Fruit fly (Drosophila melanogaster) whole organism, embryonic: ENCODE results near the gene CG43136.

Experiments used
- CG10565 ChIP-seq: fragments of 200-800 bp; sonication (Bioruptor generic); optimal IDR thresholded peaks from 3 replicates; lab custom pipeline; 2016; ENCODE audit warnings: missing biosample characterization, mild to moderate bottlenecking, missing genetic modification characterization
- CG11085 ChIP-seq: fragments of 200-800 bp; sonication (Bioruptor generic); IDR thresholded peaks from 2 replicates; pipeline ENCODE4 v1.3.6; 2022; ENCODE audit warnings: missing biosample characterization, missing genetic modification characterization
- CG12299 ChIP-seq: fragments of 200-800 bp; sonication (Bioruptor generic); optimal IDR thresholded peaks from 2 replicates; lab custom pipeline; 2018; ENCODE audit warnings: missing biosample characterization, mild to moderate bottlenecking, missing genetic modification characterization
- CG13123 ChIP-seq: fragments of 200-800 bp; sonication (Bioruptor generic); optimal IDR thresholded peaks from 2 replicates; lab custom pipeline; 2016; ENCODE audit warnings: missing biosample characterization, missing genetic modification characterization
- CG13775 ChIP-seq: fragments of 200-800 bp; sonication (Bioruptor generic); optimal IDR thresholded peaks from 3 replicates; lab custom pipeline; 2017; ENCODE audit warnings: missing biosample characterization, mild to moderate bottlenecking, missing genetic modification characterization
- CG14050 ChIP-seq: fragments of 200-800 bp; sonication (Bioruptor generic); IDR thresholded peaks from 3 replicates; pipeline ENCODE4 v1.3.6; 2022; ENCODE audit warnings: missing biosample characterization, missing genetic modification characterization
- CG14441 ChIP-seq: fragments of 200-800 bp; sonication (Bioruptor generic); IDR thresholded peaks from 2 replicates; pipeline ENCODE4 v1.3.6; 2022; ENCODE audit warnings: missing biosample characterization, missing genetic modification characterization
- CG15011 ChIP-seq: fragments of 200-800 bp; sonication (Bioruptor generic); optimal IDR thresholded peaks from 3 replicates; lab custom pipeline; 2018; ENCODE audit warnings: missing biosample characterization, mild to moderate bottlenecking, missing genetic modification characterization
- CG15514 ChIP-seq: fragments of 200-800 bp; sonication (Bioruptor generic); optimal IDR thresholded peaks from 3 replicates; lab custom pipeline; 2017; ENCODE audit warnings: missing biosample characterization, missing genetic modification characterization, mild to moderate bottlenecking, moderate library complexity, missing genetic modification reagents
- CG1647 ChIP-seq: fragments of 200-800 bp; sonication (Bioruptor generic); optimal IDR thresholded peaks from 3 replicates; lab custom pipeline; 2016; ENCODE audit warnings: missing biosample characterization, missing genetic modification characterization
- CG17186 ChIP-seq: fragments of 200-800 bp; sonication (Bioruptor generic); optimal IDR thresholded peaks from 3 replicates; lab custom pipeline; 2017; ENCODE audit warnings: missing biosample characterization, missing genetic modification reagents, missing genetic modification characterization
- CG1792 ChIP-seq: fragments of 200-800 bp; sonication (Bioruptor generic); optimal IDR thresholded peaks from 2 replicates; lab custom pipeline; 2016; ENCODE audit warnings: missing biosample characterization, missing genetic modification characterization
- CG2120 ChIP-seq: fragments of 200-800 bp; sonication (Bioruptor generic); optimal IDR thresholded peaks from 3 replicates; lab custom pipeline; 2016; ENCODE audit warnings: missing biosample characterization, missing genetic modification characterization
- CG2199 ChIP-seq: fragments of 200-800 bp; sonication (Bioruptor generic); IDR thresholded peaks from 3 replicates; pipeline ENCODE4 v1.3.6; 2022; ENCODE audit warnings: missing biosample characterization, missing genetic modification characterization
- CG30431 ChIP-seq: fragments of 200-800 bp; sonication (Bioruptor generic); optimal IDR thresholded peaks from 2 replicates; lab custom pipeline; 2017; ENCODE audit warnings: missing biosample characterization, missing genetic modification characterization
- CG3163 ChIP-seq: fragments of 200-800 bp; sonication (Bioruptor generic); optimal IDR thresholded peaks from 3 replicates; lab custom pipeline; 2016; ENCODE audit warnings: missing biosample characterization, missing genetic modification characterization
- CG3847 ChIP-seq: fragments of 200-800 bp; sonication (Bioruptor generic); IDR thresholded peaks from 2 replicates; pipeline ENCODE4 v1.3.6; 2022; ENCODE audit warnings: missing biosample characterization, missing genetic modification characterization
- CG4707 ChIP-seq: fragments of 200-800 bp; sonication (Bioruptor generic); optimal IDR thresholded peaks from 2 replicates; lab custom pipeline; 2018; ENCODE audit warnings: missing biosample characterization, mild to moderate bottlenecking, missing genetic modification characterization, moderate library complexity
- CG5180 ChIP-seq: fragments of 200-800 bp; sonication (Bioruptor generic); optimal IDR thresholded peaks from 3 replicates; lab custom pipeline; 2017; ENCODE audit warnings: missing biosample characterization, missing genetic modification characterization, mild to moderate bottlenecking, moderate library complexity, missing genetic modification reagents
- CG6689 ChIP-seq: fragments of 200-800 bp; sonication (Bioruptor generic); IDR thresholded peaks from 2 replicates; pipeline ENCODE4 v1.3.6; 2022; ENCODE audit warnings: missing biosample characterization, missing genetic modification characterization
- CG7556 ChIP-seq: fragments of 200-800 bp; sonication (Bioruptor generic); optimal IDR thresholded peaks from 2 replicates; lab custom pipeline; 2017; ENCODE audit warnings: missing biosample characterization, mild to moderate bottlenecking, missing genetic modification characterization
- CG7786 ChIP-seq: fragments of 200-800 bp; sonication (Bioruptor generic); optimal IDR thresholded peaks from 2 replicates; lab custom pipeline; 2016; ENCODE audit warnings: missing biosample characterization, missing genetic modification characterization
- CG9817 ChIP-seq: fragments of 200-800 bp; sonication (Bioruptor generic); optimal IDR thresholded peaks from 2 replicates; lab custom pipeline; 2018; ENCODE audit warnings: missing biosample characterization, mild to moderate bottlenecking, missing genetic modification characterization, moderate library complexity
- Dbx ChIP-seq: fragments of 200-800 bp; sonication (Bioruptor generic); IDR thresholded peaks from 3 replicates; pipeline ENCODE4 v1.3.6; 2022; ENCODE audit warnings: missing biosample characterization, missing genetic modification characterization
- Dll ChIP-seq: fragments of 200-800 bp; sonication (Bioruptor generic); IDR thresholded peaks from 4 replicates; pipeline ENCODE4 v1.3.6; 2022; ENCODE audit warnings: missing biosample characterization, missing genetic modification characterization; ENCODE audit not compliant: partially characterized antibody
- ERR ChIP-seq: fragments of 200-800 bp; sonication (Bioruptor generic); optimal IDR thresholded peaks from 2 replicates; lab custom pipeline; 2016; ENCODE audit warnings: missing biosample characterization, missing genetic modification characterization
- Hr78 ChIP-seq, 2 experiments: fragments of 200-800 bp in 1 of 2; fragments of >200 bp in 1 of 2; sonication (Bioruptor generic) in 1 of 2; optimal IDR thresholded peaks; 2 replicates each; lab custom pipeline; 2017 to 2019; ENCODE audit warnings: missing biosample characterization in 2 of 2, missing genetic modification characterization in 2 of 2, mild to moderate bottlenecking in 1 of 2, moderate library complexity in 1 of 2
- Max ChIP-seq: fragments of 200-800 bp; sonication (Bioruptor generic); optimal IDR thresholded peaks from 2 replicates; lab custom pipeline; 2016; ENCODE audit warnings: missing biosample characterization, mild to moderate bottlenecking, missing genetic modification characterization
- Mes4 ChIP-seq: fragments of 200-800 bp; sonication (Bioruptor generic); optimal IDR thresholded peaks from 2 replicates; lab custom pipeline; 2016; ENCODE audit warnings: missing biosample characterization, missing genetic modification characterization
- Neu2 ChIP-seq: fragments of 200-800 bp; sonication (Bioruptor generic); optimal IDR thresholded peaks from 3 replicates; lab custom pipeline; 2016; ENCODE audit warnings: missing biosample characterization, missing genetic modification characterization, borderline replicate concordance
- Nf-YB ChIP-seq: fragments of 200-800 bp; sonication (Bioruptor generic); optimal IDR thresholded peaks from 3 replicates; lab custom pipeline; 2019; ENCODE audit warnings: missing biosample characterization, mild to moderate bottlenecking, missing genetic modification characterization, moderate library complexity
- Sox102F ChIP-seq: fragments of 200-800 bp; sonication (Bioruptor generic); optimal IDR thresholded peaks from 2 replicates; lab custom pipeline; 2018; ENCODE audit warnings: missing biosample characterization, mild to moderate bottlenecking, missing genetic modification characterization, moderate library complexity
- ato ChIP-seq: fragments of 200-800 bp; sonication (Bioruptor generic); IDR thresholded peaks from 2 replicates; pipeline ENCODE4 v1.3.6; 2022; ENCODE audit warnings: missing biosample characterization, missing genetic modification characterization; ENCODE audit not compliant: partially characterized antibody
- bowl ChIP-seq: fragments of 200-800 bp; sonication (Bioruptor generic); IDR thresholded peaks from 2 replicates; pipeline ENCODE4 v1.3.6; 2022; ENCODE audit warnings: missing biosample characterization, missing genetic modification characterization
- cad ChIP-seq: fragments of >200 bp; optimal IDR thresholded peaks from 2 replicates; lab custom pipeline; 2017; ENCODE audit warnings: missing biosample characterization, missing genetic modification characterization
- ems ChIP-seq: fragments of 200-800 bp; sonication (Bioruptor generic); optimal IDR thresholded peaks from 3 replicates; lab custom pipeline; 2016; ENCODE audit warnings: missing biosample characterization, missing genetic modification characterization
- fru ChIP-seq: fragments of >200 bp; optimal IDR thresholded peaks from 2 replicates; lab custom pipeline; 2017
- grn ChIP-seq: fragments of 200-800 bp; sonication (Bioruptor generic); optimal IDR thresholded peaks from 3 replicates; lab custom pipeline; 2017; ENCODE audit warnings: missing biosample characterization, missing genetic modification characterization
- jing ChIP-seq: fragments of 200-800 bp; sonication (Bioruptor generic); optimal IDR thresholded peaks from 2 replicates; lab custom pipeline; 2018; ENCODE audit warnings: missing biosample characterization, mild to moderate bottlenecking, missing genetic modification characterization
- lilli ChIP-seq: fragments of 200-800 bp; sonication (Bioruptor generic); optimal IDR thresholded peaks from 3 replicates; lab custom pipeline; 2016; ENCODE audit warnings: missing biosample characterization, missing genetic modification characterization
- mirr ChIP-seq: fragments of 200-800 bp; sonication (Bioruptor generic); optimal IDR thresholded peaks from 3 replicates; lab custom pipeline; 2018; ENCODE audit warnings: missing biosample characterization, mild to moderate bottlenecking, missing genetic modification characterization
- org-1 ChIP-seq: fragments of 200-800 bp; sonication (Bioruptor generic); optimal IDR thresholded peaks from 2 replicates; lab custom pipeline; 2017; ENCODE audit warnings: missing biosample characterization, missing genetic modification characterization
- phol ChIP-seq: fragments of 200-800 bp; sonication (Bioruptor generic); optimal IDR thresholded peaks from 3 replicates; lab custom pipeline; 2018; ENCODE audit warnings: missing biosample characterization, mild to moderate bottlenecking, missing genetic modification characterization, moderate library complexity
- pum ChIP-seq: fragments of 200-800 bp; sonication (Bioruptor generic); optimal IDR thresholded peaks from 2 replicates; lab custom pipeline; 2016; ENCODE audit warnings: missing biosample characterization, missing genetic modification characterization
- run ChIP-seq: fragments of 200-800 bp; sonication (Bioruptor generic); optimal IDR thresholded peaks from 3 replicates; lab custom pipeline; 2018; ENCODE audit warnings: missing biosample characterization, mild to moderate bottlenecking, missing genetic modification characterization
- scrt ChIP-seq: fragments of 200-800 bp; sonication (Bioruptor generic); optimal IDR thresholded peaks from 2 replicates; lab custom pipeline; 2018; ENCODE audit warnings: missing biosample characterization, mild to moderate bottlenecking, missing genetic modification characterization, moderate library complexity
- sob ChIP-seq: fragments of 200-800 bp; sonication (Bioruptor generic); IDR thresholded peaks from 2 replicates; pipeline ENCODE4 v1.3.6; 2022; ENCODE audit warnings: missing biosample characterization, missing genetic modification characterization
- tna ChIP-seq: fragments of 200-800 bp; sonication (Bioruptor generic); IDR thresholded peaks from 2 replicates; pipeline ENCODE4 v1.3.6; 2022; ENCODE audit warnings: missing biosample characterization, missing genetic modification characterization; ENCODE audit not compliant: partially characterized antibody
- wek ChIP-seq: fragments of 200-800 bp; sonication (Bioruptor generic); optimal IDR thresholded peaks from 3 replicates; lab custom pipeline; 2018; ENCODE audit warnings: missing biosample characterization, mild to moderate bottlenecking, missing genetic modification characterization, moderate library complexity

The CG43136 gene

DNA sequence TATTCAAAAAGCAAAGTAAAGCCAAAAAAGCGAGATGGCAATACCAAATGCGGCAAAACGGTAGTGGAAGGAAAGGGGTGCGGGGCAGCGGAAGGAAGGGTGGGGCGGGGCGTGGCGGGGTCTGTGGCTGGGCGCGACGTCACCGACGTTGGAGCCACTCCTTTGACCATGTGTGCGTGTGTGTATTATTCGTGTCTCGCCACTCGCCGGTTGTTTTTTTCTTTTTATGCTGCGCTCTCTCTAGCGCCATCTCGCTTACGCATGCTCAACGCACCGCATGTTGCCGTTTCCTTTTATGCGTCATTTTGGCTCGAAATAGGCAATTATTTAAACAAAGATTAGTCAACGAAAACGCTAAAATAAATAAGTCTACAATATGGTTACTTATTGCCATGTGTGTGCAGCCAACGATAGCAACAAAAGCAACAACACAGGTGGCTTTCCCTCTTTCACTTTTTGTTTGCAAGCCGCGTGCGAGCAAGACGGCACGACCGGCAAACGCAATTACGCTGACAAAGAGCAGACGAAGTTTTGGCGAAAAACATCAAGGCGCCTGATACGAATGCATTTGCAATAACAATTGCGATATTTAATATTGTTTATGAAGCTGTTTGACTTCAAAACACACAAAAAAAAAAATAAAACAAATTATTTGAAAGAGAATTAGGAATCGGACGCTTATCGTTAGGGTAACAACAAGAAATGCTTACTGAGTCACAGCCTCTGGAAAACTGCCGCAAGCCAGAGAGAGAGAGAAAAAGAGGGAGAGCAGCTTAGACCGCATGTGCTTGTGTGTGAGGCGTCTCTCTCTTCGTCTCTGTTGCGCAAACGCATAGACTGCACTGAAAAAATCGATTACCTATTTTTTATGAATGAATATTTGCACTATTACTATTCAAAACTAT, 45.9 kb downstream of the CG43136 start (continued):
- peak; percentile 17 for TF ChIP-seq Sox102F (GFP tag; lab: Kevin White, UChicago)
- TF ChIP-seq ERR (GFP tag; lab: Kevin White, UChicago), result no peak
- TF ChIP-seq ato (GFP tag; lab: Robert Waterston, UW), result no peak
- TF ChIP-seq Neu2 (GFP tag; lab: Kevin White, UChicago), result no peak
- TF ChIP-seq Dll (GFP tag; lab: Robert Waterston, UW), result no peak
- TF ChIP-seq CG15514 (GFP tag; lab: Kevin White, UChicago), result peak; percentile 34
- no peak for TF ChIP-seq CG15011 (GFP tag; lab: Kevin White, UChicago)
- no peak for TF ChIP-seq CG14050 (GFP tag; lab: Robert Waterston, UW)
- TF ChIP-seq CG10565, result no peak
- no peak for TF ChIP-seq Mes4 (GFP tag; lab: Kevin White, UChicago)
- TF ChIP-seq CG11085 (GFP tag; lab: Robert Waterston, UW), result no peak
- no peak for TF ChIP-seq CG3847 (GFP tag; lab: Robert Waterston, UW)
- no peak for TF ChIP-seq bowl (GFP tag; lab: Robert Waterston, UW)
- 0 out of 2 replicates have a peak, but pooled peaks have one; percentile 38 for TF ChIP-seq CG14441
- TF ChIP-seq CG17186 (GFP tag; lab: Kevin White, UChicago), result no peak
- no peak for TF ChIP-seq Max
- TF ChIP-seq cad (GFP tag; lab: Kevin White, UChicago), result no peak
- no peak for TF ChIP-seq CG30431
- TF ChIP-seq grn (GFP tag; lab: Kevin White, UChicago), result no peak
- TF ChIP-seq CG6689 (GFP tag; lab: Robert Waterston, UW), result no peak
- TF ChIP-seq tna (GFP tag; lab: Robert Waterston, UW), result no peak
- no peak; the same call in 1 of the 3 replicates for TF ChIP-seq Dbx
- no peak for TF ChIP-seq CG2120 (GFP tag; lab: Kevin White, UChicago)
- no peak for TF ChIP-seq CG4707 (GFP tag; lab: Kevin White, UChicago)
- TF ChIP-seq CG2199, result no peak
- no peak for TF ChIP-seq CG5180 (GFP tag; lab: Kevin White, UChicago)
- TF ChIP-seq org-1 (GFP tag; lab: Kevin White, UChicago), result no peak
- no peak for TF ChIP-seq wek (GFP tag; lab: Kevin White, UChicago)
- peak; percentile 15 for TF ChIP-seq CG12299 (tag; lab: Kevin White, UChicago)
- no peak for TF ChIP-seq CG1647 (GFP tag; lab: Kevin White, UChicago)
- no peak for TF ChIP-seq CG13775 (GFP tag; lab: Kevin White, UChicago)
- TF ChIP-seq scrt (GFP tag; lab: Kevin White, UChicago), result no peak
- TF ChIP-seq CG7556 (GFP tag; lab: Kevin White, UChicago), result no peak
- TF ChIP-seq CG7786 (GFP tag; lab: Kevin White, UChicago), result no peak
- TF ChIP-seq mirr (GFP tag; lab: Kevin White, UChicago), result peak; percentile 3
- TF ChIP-seq Hr78 (GFP tag; optimal IDR thresholded peaks at IDR 0.05; lab: Kevin White, UChicago), result no peak
- TF ChIP-seq run (tag; lab: Kevin White, UChicago), result no peak
- TF ChIP-seq CG13123, result no peak
- no peak for TF ChIP-seq CG3163 (GFP tag; lab: Kevin White, UChicago)
- peak; percentile 22 for TF ChIP-seq Nf-YB
- no peak for TF ChIP-seq phol (tag; lab: Kevin White, UChicago)
- TF ChIP-seq CG9817, result no peak
- TF ChIP-seq sob (GFP tag; lab: Robert Waterston, UW), result no peak; the same call in 1 of the 2 replicates
- TF ChIP-seq pum (GFP tag; lab: Kevin White, UChicago), result no peak
- TF ChIP-seq fru (lab: Kevin White, UChicago), result peak; percentile 35
- TF ChIP-seq CG1792 (GFP tag; lab: Kevin White, UChicago), result no peak
- no peak for TF ChIP-seq ems (GFP tag; lab: Kevin White, UChicago)
- TF ChIP-seq lilli (GFP tag; lab: Kevin White, UChicago), result no peak
- TF ChIP-seq jing (GFP tag; lab: Kevin White, UChicago), result no peak
